Fruit fly (Drosophila melanogaster): ENCODE results near the gene Ids.

Gene Ids

dm6 chr3L:3386730-3387129, 8.7 kb downstream of the Ids start (continued):
- TF ChIP-seq Hr38 (GFP tag; optimal IDR thresholded peaks at IDR 0.05) (no peak), CG6163 (GFP tag; IDR thresholded peaks at IDR 0.05) (0 out of 3 replicates have a peak, but pooled peaks have one; percentile 46), CG11762 (GFP tag; optimal IDR thresholded peaks at IDR 0.05; ENCODE audit: insufficient read depth) (no peak), CG6276 (GFP tag; optimal IDR thresholded peaks at IDR 0.05) (no peak), Ets21C (GFP tag; optimal IDR thresholded peaks at IDR 0.05) (no peak), CG8632 (GFP tag; optimal IDR thresholded peaks at IDR 0.05) (no peak), CG10631 (GFP tag; optimal IDR thresholded peaks at IDR 0.05) (no peak), CG10669 (GFP tag; optimal IDR thresholded peaks at IDR 0.05) (no peak), Eip78C (GFP tag) (peak; percentile 7), lz (GFP tag; optimal IDR thresholded peaks at IDR 0.05) (no peak), eg (GFP tag; IDR thresholded peaks at IDR 0.05) (0 out of 3 replicates have a peak, but pooled peaks have one; percentile 29), Blimp-1 (GFP tag; optimal IDR thresholded peaks at IDR 0.05) (no peak), CG3919 (GFP tag; optimal IDR thresholded peaks at IDR 0.05) (no peak), cyc (GFP tag; optimal IDR thresholded peaks at IDR 0.05) (no peak), dsx (GFP tag; optimal IDR thresholded peaks at IDR 0.05; ENCODE audit: poor library complexity, severe bottlenecking) (no peak)

- TF ChIP-seq CG10669 (GFP tag; optimal IDR thresholded peaks at IDR 0.05): no peak
- TF ChIP-seq Eip78C (GFP tag): peak; percentile 12
Measured at dm6 chr3L:3387619-3388018, 9.6 kb downstream of the Ids start.

dm6 chr3L:3388708-3389665, 10.9 kb downstream of the Ids start:
- TF ChIP-seq eg (GFP tag; IDR thresholded peaks at IDR 0.05): peak; percentile 89
- TF ChIP-seq dac (GFP tag; optimal IDR thresholded peaks at IDR 0.05): peak; percentile 34
- peak; percentile 41 for TF ChIP-seq CG16779 (tag; optimal IDR thresholded peaks at IDR 0.05)
- peak; percentile 41 for TF ChIP-seq fkh (GFP tag; optimal IDR thresholded peaks at IDR 0.05)
- peak; percentile 73 for TF ChIP-seq CG6792 (GFP tag; optimal IDR thresholded peaks at IDR 0.05)
- peak; percentile 44 for TF ChIP-seq Eip93F (GFP tag; optimal IDR thresholded peaks at IDR 0.05)
- peak; percentile 60 for TF ChIP-seq CG6854 (GFP tag; optimal IDR thresholded peaks at IDR 0.05)
- peak; percentile 82 for TF ChIP-seq vri (GFP tag; optimal IDR thresholded peaks at IDR 0.05)
- peak; percentile 34 for TF ChIP-seq net (GFP tag; optimal IDR thresholded peaks at IDR 0.05)
- TF ChIP-seq fd59A (GFP tag; optimal IDR thresholded peaks at IDR 0.05): peak; percentile 20
- TF ChIP-seq CG10631 (GFP tag; optimal IDR thresholded peaks at IDR 0.05): peak; percentile 78
- TF ChIP-seq Ets21C (GFP tag; optimal IDR thresholded peaks at IDR 0.05): peak; percentile 75
- peak; percentile 70 for TF ChIP-seq CG7368 (GFP tag; optimal IDR thresholded peaks at IDR 0.05)
- TF ChIP-seq acj6 (GFP tag; optimal IDR thresholded peaks at IDR 0.05): peak; percentile 74
- peak; percentile 70 for TF ChIP-seq svp (GFP tag)
- TF ChIP-seq CG3032 (tag; optimal IDR thresholded peaks at IDR 0.05): peak; percentile 81
- peak; percentile 69 for TF ChIP-seq spab (GFP tag; optimal IDR thresholded peaks at IDR 0.05)
- peak; percentile 67 for TF ChIP-seq CG10669 (GFP tag; optimal IDR thresholded peaks at IDR 0.05)
- peak; percentile 74 for TF ChIP-seq CG11294 (GFP tag; IDR thresholded peaks at IDR 0.05)
- peak; percentile 82 for TF ChIP-seq CG3919 (GFP tag; optimal IDR thresholded peaks at IDR 0.05)
- TF ChIP-seq Blimp-1 (GFP tag; optimal IDR thresholded peaks at IDR 0.05): peak; percentile 44
- TF ChIP-seq Sox15 (GFP tag; optimal IDR thresholded peaks at IDR 0.05): peak; percentile 46
- peak; percentile 65 for TF ChIP-seq OdsH (GFP tag; optimal IDR thresholded peaks at IDR 0.05)
- TF ChIP-seq salr (GFP tag; optimal IDR thresholded peaks at IDR 0.05): peak; percentile 46 to 52
- peak; percentile 76 for TF ChIP-seq CG31627 (GFP tag; optimal IDR thresholded peaks at IDR 0.05)
- peak; percentile 71 for TF ChIP-seq Ets96B (tag; optimal IDR thresholded peaks at IDR 0.05)
- peak; percentile 70 for TF ChIP-seq Gug (GFP tag; IDR thresholded peaks at IDR 0.05)
- TF ChIP-seq CG8119 (GFP tag; IDR thresholded peaks at IDR 0.05): peak; percentile 73
- TF ChIP-seq CG32006 (GFP tag; optimal IDR thresholded peaks at IDR 0.05): peak; percentile 74
- peak; percentile 78 for TF ChIP-seq Met (GFP tag; optimal IDR thresholded peaks at IDR 0.05)
- TF ChIP-seq CG8319 (GFP tag; optimal IDR thresholded peaks at IDR 0.05): peak; percentile 60
- peak; percentile 80 for TF ChIP-seq Hr39 (GFP tag; optimal IDR thresholded peaks at IDR 0.05)
- TF ChIP-seq CG9139 (GFP tag; optimal IDR thresholded peaks at IDR 0.05): peak; percentile 39
- TF ChIP-seq pdm3 (GFP tag; optimal IDR thresholded peaks at IDR 0.05): peak; percentile 71
- peak; percentile 90 for TF ChIP-seq cyc (GFP tag; optimal IDR thresholded peaks at IDR 0.05)
- peak; percentile 82 for TF ChIP-seq lz (GFP tag; optimal IDR thresholded peaks at IDR 0.05)
- peak; percentile 62 for TF ChIP-seq achi (GFP tag; optimal IDR thresholded peaks at IDR 0.05)
